Worm (Caenorhabditis elegans) whole organism, L3 larva: Measurements from ENCODE around the gene sptl-2.

Experiments
- ZK546.5 ChIP-seq: sonication (generic microtip); optimal IDR thresholded peaks from 2 replicates; lab custom pipeline; 2017; ENCODE audit warnings: missing biosample characterization, missing genetic modification characterization
- elt-2 ChIP-seq: sonication (generic microtip); optimal IDR thresholded peaks from 2 replicates; lab custom pipeline; 2016; ENCODE audit warnings: missing genetic modification reagents, mild to moderate bottlenecking, missing genetic modification characterization, missing compliant biosample characterization
- fos-1 ChIP-seq: fragments of 150-350 bp; optimal IDR thresholded peaks from 2 replicates; lab custom pipeline; 2014; ENCODE audit warnings: missing biosample characterization, missing genetic modification characterization
- jun-1 ChIP-seq: fragments of 150-350 bp; optimal IDR thresholded peaks from 2 replicates; lab custom pipeline; 2014; ENCODE audit warnings: missing biosample characterization, missing genetic modification reagents, missing genetic modification characterization
- lin-15B ChIP-seq: fragments of 150-350 bp; optimal IDR thresholded peaks from 2 replicates; lab custom pipeline; 2014; ENCODE audit warnings: missing biosample characterization, missing genetic modification characterization
- nhr-12 ChIP-seq: fragments of 150-350 bp; optimal IDR thresholded peaks from 2 replicates; lab custom pipeline; 2014; ENCODE audit warnings: missing biosample characterization, missing genetic modification characterization
- nhr-25 ChIP-seq: sonication (generic microtip); optimal IDR thresholded peaks from 2 replicates; lab custom pipeline; 2017; ENCODE audit warnings: missing biosample characterization, missing genetic modification characterization
- nhr-77 ChIP-seq: fragments of 150-350 bp; optimal IDR thresholded peaks from 2 replicates; lab custom pipeline; 2014; ENCODE audit warnings: missing biosample characterization, missing genetic modification characterization
- pqm-1 ChIP-seq: fragments of 150-350 bp; optimal IDR thresholded peaks from 2 replicates; lab custom pipeline; 2017; ENCODE audit warnings: missing biosample characterization, missing genetic modification characterization, inconsistent platforms
- snpc-4 ChIP-seq: fragments of 150-350 bp; optimal IDR thresholded peaks from 2 replicates; lab custom pipeline; 2014; ENCODE audit warnings: missing biosample characterization, missing genetic modification characterization
- ztf-11 ChIP-seq: fragments of 150-350 bp; optimal IDR thresholded peaks from 2 replicates; lab custom pipeline; 2014; ENCODE audit warnings: missing biosample characterization, missing genetic modification characterization

- TF ChIP-seq elt-2 (no peak), lin-15B (no peak), nhr-25 (tag; lab: Kevin White, UChicago) (no peak), nhr-12 (tag; lab: Kevin White, UChicago) (no peak), fos-1 (tag; lab: Kevin White, UChicago) (no peak), pqm-1 (tag; lab: Kevin White, UChicago) (no peak), ztf-11 (tag; lab: Kevin White, UChicago) (no peak), jun-1 (tag; lab: Kevin White, UChicago) (no peak), ZK546.5 (tag; lab: Kevin White, UChicago) (no peak), snpc-4 (tag; lab: Kevin White, UChicago) (no peak), nhr-77 (tag; lab: Kevin White, UChicago) (no peak)
Measured at ce11 chrV:7985860-7986259, 31.1 kb upstream of the sptl-2 start, which contains the start of gene Y97E10AL.1.
